Worm (Caenorhabditis elegans): ENCODE data around the gene F53F4.2.

ce11 chrV:13578637-13579036 is 10.8 kb downstream of the F53F4.2 start, which contains the start of gene C50B8.6:
- no peak for TF ChIP-seq F13C5.2 (tag; optimal IDR thresholded peaks at IDR 0.05)
- TF ChIP-seq ama-1 (optimal IDR thresholded peaks at IDR 0.05) = no peak
- no peak for TF ChIP-seq flt-1 (GFP tag; IDR thresholded peaks at IDR 0.05)
- TF ChIP-seq ceh-13 (GFP tag; optimal IDR thresholded peaks at IDR 0.05) = no peak
- TF ChIP-seq tra-4 (tag; optimal IDR thresholded peaks at IDR 0.05) = no peak
- no peak for TF ChIP-seq ceh-36 (tag; optimal IDR thresholded peaks at IDR 0.05)
- no peak for TF ChIP-seq tbx-11 (GFP tag; IDR thresholded peaks at IDR 0.05)
- TF ChIP-seq B0310.2 (tag; optimal IDR thresholded peaks at IDR 0.05) = no peak
- TF ChIP-seq hnd-1 (tag; optimal IDR thresholded peaks at IDR 0.05) = no peak
- no peak for TF ChIP-seq ets-7 (tag; optimal IDR thresholded peaks at IDR 0.05)
- TF ChIP-seq aly-1 (tag; optimal IDR thresholded peaks at IDR 0.05) = no peak
- TF ChIP-seq hmg-4 (GFP tag; optimal IDR thresholded peaks at IDR 0.05) = no peak

Measured in whole organism, early embryonic.